Worm (Caenorhabditis elegans) whole organism, young adult: ENCODE measurements around the gene zmp-5.

ENCODE experiments used
- F49E8.2 ChIP-seq: sonication (generic microtip); optimal IDR thresholded peaks from 3 replicates; lab custom pipeline; 2017; ENCODE audit warnings: missing genetic modification characterization, mild to moderate bottlenecking, missing compliant biosample characterization, antibody characterized with exemption, moderate library complexity; ENCODE audit not compliant: insufficient read depth
- ama-1 ChIP-seq, 3 experiments: fragments of 150-350 bp in 1 of 3; sonication (generic microtip) in 2 of 3; optimal IDR thresholded peaks; 2 replicates each; lab custom pipeline; 2014 to 2018; ENCODE audit warnings: missing biosample characterization in 2 of 3, missing genetic modification characterization in 2 of 3, missing genetic modification reagents in 2 of 3
- aptf-3 ChIP-seq: fragments of 200-800 bp; sonication (Bioruptor generic); IDR thresholded peaks from 2 replicates; pipeline ENCODE4 v1.3.6; 2022; ENCODE audit warnings: missing genetic modification characterization, missing compliant biosample characterization
- attf-5 ChIP-seq: fragments of 200-800 bp; sonication (Bioruptor generic); optimal IDR thresholded peaks from 2 replicates; lab custom pipeline; 2018; ENCODE audit warnings: mild to moderate bottlenecking, missing genetic modification characterization, missing compliant biosample characterization
- sdz-38 ChIP-seq: sonication (generic microtip); optimal IDR thresholded peaks from 2 replicates; lab custom pipeline; 2016; ENCODE audit warnings: missing genotype, missing genetic modification characterization, missing compliant biosample characterization

- no peak for TF ChIP-seq F49E8.2 (tag; lab: Kevin White, UChicago)
- no peak for TF ChIP-seq sdz-38 (tag; lab: Kevin White, UChicago)
- no peak for TF ChIP-seq aptf-3
- TF ChIP-seq ama-1 (optimal IDR thresholded peaks at IDR 0.05; lab: Kevin White, UChicago), result no peak
- TF ChIP-seq ama-1 (GFP tag; optimal IDR thresholded peaks at IDR 0.05; lab: Kevin White, UChicago), result no peak
- no peak for TF ChIP-seq attf-5 (GFP tag; lab: Kevin White, UChicago)
These were observed 28.5 kb upstream of the zmp-5 start for ce11 chrX:12618447-12618846.
